Worm (Caenorhabditis elegans): ENCODE results near the gene otpl-4.

ce11 chrV:8548989-8549388, 11.9 kb downstream of the otpl-4 start, which contains the start of gene stdh-4:
- TF ChIP-seq skn-1 (tag; optimal IDR thresholded peaks at IDR 0.05) (no peak), snpc-4 (tag; optimal IDR thresholded peaks at IDR 0.05) (no peak), ama-1 (optimal IDR thresholded peaks at IDR 0.05) (no peak), mab-5 (tag; optimal IDR thresholded peaks at IDR 0.05) (no peak), unc-39 (tag; optimal IDR thresholded peaks at IDR 0.05) (no peak), elt-1 (tag; optimal IDR thresholded peaks at IDR 0.05) (no peak), dmd-4 (tag; optimal IDR thresholded peaks at IDR 0.05) (no peak), lin-39 (tag; optimal IDR thresholded peaks at IDR 0.05) (no peak), ceh-16 (tag; optimal IDR thresholded peaks at IDR 0.05) (no peak), nhr-11 (tag; optimal IDR thresholded peaks at IDR 0.05) (no peak), ztf-11 (tag; optimal IDR thresholded peaks at IDR 0.05) (no peak), mdl-1 (tag; optimal IDR thresholded peaks at IDR 0.05) (no peak), ceh-82 (tag; optimal IDR thresholded peaks at IDR 0.05) (no peak)
